Worm (Caenorhabditis elegans) whole organism, L3 larva: ENCODE data around the gene R160.3.
A peak's percentile ranks its signal among the peaks of the same experiment; 100 is the strongest.

Source experiments
- R02D3.7 ChIP-seq: fragments of 150-350 bp; optimal IDR thresholded peaks from 2 replicates; lab custom pipeline; 2014; ENCODE audit warnings: missing biosample characterization, missing genetic modification characterization
- ZK546.5 ChIP-seq: sonication (generic microtip); optimal IDR thresholded peaks from 2 replicates; lab custom pipeline; 2017; ENCODE audit warnings: missing biosample characterization, missing genetic modification characterization
- aly-2 ChIP-seq: fragments of 150-350 bp; optimal IDR thresholded peaks from 2 replicates; lab custom pipeline; 2014; ENCODE audit warnings: missing biosample characterization, missing genetic modification characterization
- ama-1 ChIP-seq: fragments of 150-350 bp; optimal IDR thresholded peaks from 2 replicates; lab custom pipeline; 2018
- ceh-16 ChIP-seq: sonication (generic microtip); optimal IDR thresholded peaks from 2 replicates; lab custom pipeline; 2017; ENCODE audit warnings: missing biosample characterization, missing genetic modification characterization
- ceh-28 ChIP-seq: fragments of 150-350 bp; optimal IDR thresholded peaks from 2 replicates; lab custom pipeline; 2014; ENCODE audit warnings: missing biosample characterization, missing genetic modification reagents, missing genetic modification characterization
- ceh-82 ChIP-seq: fragments of 150-350 bp; optimal IDR thresholded peaks from 2 replicates; lab custom pipeline; 2014; ENCODE audit warnings: missing biosample characterization, missing genetic modification characterization
- ceh-9 ChIP-seq: sonication (generic microtip); optimal IDR thresholded peaks from 2 replicates; lab custom pipeline; 2018; ENCODE audit warnings: missing biosample characterization, missing genetic modification characterization
- daf-12 ChIP-seq: fragments of 150-350 bp; optimal IDR thresholded peaks from 2 replicates; lab custom pipeline; 2014; ENCODE audit warnings: missing biosample characterization, missing genetic modification reagents, missing genetic modification characterization
- egl-27 ChIP-seq: sonication (generic microtip); optimal IDR thresholded peaks from 4 replicates; lab custom pipeline; 2017; ENCODE audit warnings: missing biosample characterization, missing genetic modification reagents, missing genetic modification characterization
- egl-5 ChIP-seq: fragments of 150-350 bp; optimal IDR thresholded peaks from 2 replicates; lab custom pipeline; 2017; ENCODE audit warnings: missing biosample characterization, missing genetic modification reagents, missing genetic modification characterization, inconsistent platforms
- elt-1 ChIP-seq: fragments of 150-350 bp; optimal IDR thresholded peaks from 2 replicates; lab custom pipeline; 2014; ENCODE audit warnings: missing biosample characterization, missing genetic modification characterization
- elt-2 ChIP-seq: sonication (generic microtip); optimal IDR thresholded peaks from 2 replicates; lab custom pipeline; 2016; ENCODE audit warnings: missing genetic modification reagents, mild to moderate bottlenecking, missing genetic modification characterization, missing compliant biosample characterization
- elt-3 ChIP-seq, 3 experiments: fragments of 150-350 bp in 1 of 3; sonication (generic microtip) in 2 of 3; optimal IDR thresholded peaks; 2 replicates in 2 of 3; 4 replicates in 1 of 3; lab custom pipeline; 2014 to 2017; ENCODE audit warnings: missing biosample characterization in 3 of 3, missing genetic modification characterization in 3 of 3
- eor-1 ChIP-seq, 2 experiments: fragments of 150-350 bp; optimal IDR thresholded peaks; 2 replicates each; lab custom pipeline; 2014 to 2018; ENCODE audit warnings: missing biosample characterization in 2 of 2, missing genetic modification characterization in 2 of 2
- fkh-10 ChIP-seq: sonication (generic microtip); optimal IDR thresholded peaks from 2 replicates; lab custom pipeline; 2017; ENCODE audit warnings: missing biosample characterization, missing genetic modification reagents, missing genetic modification characterization
- fkh-2 ChIP-seq: fragments of 150-350 bp; optimal IDR thresholded peaks from 2 replicates; lab custom pipeline; 2014; ENCODE audit warnings: missing biosample characterization, missing genetic modification reagents, missing genetic modification characterization
- jun-1 ChIP-seq: fragments of 150-350 bp; optimal IDR thresholded peaks from 2 replicates; lab custom pipeline; 2014; ENCODE audit warnings: missing biosample characterization, missing genetic modification reagents, missing genetic modification characterization
- lin-15B ChIP-seq: fragments of 150-350 bp; optimal IDR thresholded peaks from 2 replicates; lab custom pipeline; 2014; ENCODE audit warnings: missing biosample characterization, missing genetic modification characterization
- lin-39 ChIP-seq: fragments of 150-350 bp; optimal IDR thresholded peaks from 2 replicates; lab custom pipeline; 2018; ENCODE audit warnings: missing biosample characterization, missing genetic modification reagents, missing genetic modification characterization
- lsy-12 ChIP-seq: sonication (generic microtip); optimal IDR thresholded peaks from 2 replicates; lab custom pipeline; 2016; ENCODE audit warnings: mild to moderate bottlenecking, missing genetic modification characterization, missing compliant biosample characterization
- mdl-1 ChIP-seq: fragments of 150-350 bp; optimal IDR thresholded peaks from 2 replicates; lab custom pipeline; 2014; ENCODE audit warnings: missing biosample characterization, missing genetic modification characterization
- nhr-11 ChIP-seq: fragments of 150-350 bp; optimal IDR thresholded peaks from 2 replicates; lab custom pipeline; 2014; ENCODE audit warnings: missing biosample characterization, missing genetic modification characterization
- nhr-12 ChIP-seq: fragments of 150-350 bp; optimal IDR thresholded peaks from 2 replicates; lab custom pipeline; 2014; ENCODE audit warnings: missing biosample characterization, missing genetic modification characterization
- nhr-237 ChIP-seq: fragments of 150-350 bp; optimal IDR thresholded peaks from 2 replicates; lab custom pipeline; 2014; ENCODE audit warnings: missing biosample characterization, missing genetic modification characterization
- nhr-25 ChIP-seq: sonication (generic microtip); optimal IDR thresholded peaks from 2 replicates; lab custom pipeline; 2017; ENCODE audit warnings: missing biosample characterization, missing genetic modification characterization
- nhr-28 ChIP-seq: fragments of 150-350 bp; optimal IDR thresholded peaks from 2 replicates; lab custom pipeline; 2014; ENCODE audit warnings: missing biosample characterization, missing genetic modification characterization
- nhr-76 ChIP-seq: fragments of 150-350 bp; sonication (generic microtip); optimal IDR thresholded peaks from 5 replicates; lab custom pipeline; 2014; ENCODE audit warnings: missing biosample characterization, missing genetic modification characterization
- nhr-77 ChIP-seq: fragments of 150-350 bp; optimal IDR thresholded peaks from 2 replicates; lab custom pipeline; 2014; ENCODE audit warnings: missing biosample characterization, missing genetic modification characterization
- sea-2 ChIP-seq: fragments of 150-350 bp; sonication (generic microtip); optimal IDR thresholded peaks from 4 replicates; lab custom pipeline; 2014; ENCODE audit warnings: missing biosample characterization, missing genetic modification reagents, missing genetic modification characterization
- skn-1 ChIP-seq: fragments of 150-350 bp; optimal IDR thresholded peaks from 2 replicates; lab custom pipeline; 2014; ENCODE audit warnings: missing biosample characterization, missing genetic modification characterization
- snpc-4 ChIP-seq: fragments of 150-350 bp; optimal IDR thresholded peaks from 2 replicates; lab custom pipeline; 2014; ENCODE audit warnings: missing biosample characterization, missing genetic modification characterization
- unc-39 ChIP-seq: sonication (generic microtip); optimal IDR thresholded peaks from 4 replicates; lab custom pipeline; 2017; ENCODE audit warnings: missing biosample characterization, missing genetic modification characterization
- zag-1 ChIP-seq: fragments of 150-350 bp; optimal IDR thresholded peaks from 2 replicates; lab custom pipeline; 2014; ENCODE audit warnings: missing biosample characterization, missing genetic modification characterization
- ztf-11 ChIP-seq: fragments of 150-350 bp; optimal IDR thresholded peaks from 2 replicates; lab custom pipeline; 2014; ENCODE audit warnings: missing biosample characterization, missing genetic modification characterization

R160.3 gene

DNA sequence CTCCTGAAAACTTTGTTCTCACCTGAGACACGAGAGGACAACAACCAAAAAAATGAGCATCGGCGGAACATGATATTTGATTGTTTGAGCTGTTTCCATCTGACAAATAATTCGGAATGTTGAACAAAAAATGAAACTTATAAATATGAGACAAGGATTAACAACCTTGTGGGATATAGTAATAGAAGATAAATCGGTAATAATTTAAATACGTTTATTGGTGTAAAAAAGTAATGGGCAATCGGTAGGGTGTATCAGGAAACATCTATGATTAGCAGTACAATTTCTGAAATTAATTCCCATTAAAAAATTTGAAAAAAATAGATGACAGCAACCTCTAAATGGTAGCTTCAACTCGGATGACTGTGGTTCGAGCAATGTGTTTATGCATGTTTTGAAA lies 1.3 kb upstream of the R160.3 start, which contains the start of gene R160.10:
TSS of gene R160.10 (minus strand) at position 101 of the 400 bp plus-strand sequence.
- TF ChIP-seq nhr-25 (tag; lab: Kevin White, UChicago) (no peak), lsy-12 (tag; lab: Kevin White, UChicago) (no peak), ceh-9 (tag; lab: Kevin White, UChicago) (no peak), fkh-2 (tag; lab: Kevin White, UChicago) (no peak), R02D3.7 (no peak), egl-27 (tag; lab: Kevin White, UChicago) (no peak), skn-1 (tag; lab: Kevin White, UChicago) (no peak), elt-1 (tag; lab: Kevin White, UChicago) (no peak), nhr-11 (tag; lab: Kevin White, UChicago) (no peak), nhr-12 (tag; lab: Kevin White, UChicago) (no peak), nhr-237 (tag; lab: Kevin White, UChicago) (no peak), ceh-82 (tag; lab: Kevin White, UChicago) (no peak), unc-39 (no peak)

- TF ChIP-seq eor-1 (tag; optimal IDR thresholded peaks at IDR 0.05; lab: Kevin White, UChicago) (no peak), lsy-12 (tag; lab: Kevin White, UChicago) (no peak), nhr-76 (tag; lab: Kevin White, UChicago) (no peak), mdl-1 (no peak), elt-3 (tag; optimal IDR thresholded peaks at IDR 0.05; lab: Kevin White, UChicago) (no peak), elt-1 (tag; lab: Kevin White, UChicago) (no peak), egl-5 (tag; lab: Kevin White, UChicago) (no peak), nhr-11 (tag; lab: Kevin White, UChicago) (no peak), lin-39 (tag; lab: Kevin White, UChicago) (no peak), ceh-28 (tag; lab: Kevin White, UChicago) (no peak), ceh-16 (tag; lab: Kevin White, UChicago) (no peak), ceh-82 (tag; lab: Kevin White, UChicago) (no peak), jun-1 (tag; lab: Kevin White, UChicago) (no peak), ama-1 (lab: Kevin White, UChicago) (no peak), nhr-77 (tag; lab: Kevin White, UChicago) (no peak), snpc-4 (no peak), ZK546.5 (tag; lab: Kevin White, UChicago) (no peak), lin-15B (tag; lab: Kevin White, UChicago) (no peak), nhr-237 (tag; lab: Kevin White, UChicago) (no peak), aly-2 (tag; lab: Kevin White, UChicago) (no peak)
These were observed 1.3 kb downstream of the R160.3 start, which contains the start of gene F14H12.8 for ce11 chrX:4364877-4365276. TSS of gene F14H12.8 (minus strand) at chrX:4364977.

DNA sequence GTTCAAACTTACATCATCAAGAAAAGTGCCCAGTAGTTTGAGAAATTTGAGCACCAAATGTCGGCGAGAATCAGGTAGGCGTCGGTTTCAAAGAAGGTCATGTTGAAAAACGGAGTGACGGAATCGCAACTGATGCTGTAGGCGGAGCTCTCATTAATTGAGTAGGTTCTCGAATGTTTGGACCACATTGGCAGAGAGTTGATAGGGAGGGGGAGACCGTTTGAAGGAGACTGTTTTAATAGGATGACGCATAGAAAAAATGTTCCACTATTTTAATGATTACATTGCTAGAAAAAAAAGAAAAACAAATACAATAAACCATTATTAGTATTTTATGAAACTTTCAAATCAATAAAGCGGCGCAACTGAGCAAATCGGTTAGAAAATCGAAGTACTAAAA lies 2.9 kb downstream of the R160.3 start, which contains the start of gene F14H12.17:
TSS of gene F14H12.17 (minus strand) at position 101 of the 400 bp plus-strand sequence.
- no peak for TF ChIP-seq skn-1 (tag; lab: Kevin White, UChicago)
- no peak for TF ChIP-seq nhr-12 (tag; lab: Kevin White, UChicago)
- TF ChIP-seq, all 47 proteins: peak for 0

DNA sequence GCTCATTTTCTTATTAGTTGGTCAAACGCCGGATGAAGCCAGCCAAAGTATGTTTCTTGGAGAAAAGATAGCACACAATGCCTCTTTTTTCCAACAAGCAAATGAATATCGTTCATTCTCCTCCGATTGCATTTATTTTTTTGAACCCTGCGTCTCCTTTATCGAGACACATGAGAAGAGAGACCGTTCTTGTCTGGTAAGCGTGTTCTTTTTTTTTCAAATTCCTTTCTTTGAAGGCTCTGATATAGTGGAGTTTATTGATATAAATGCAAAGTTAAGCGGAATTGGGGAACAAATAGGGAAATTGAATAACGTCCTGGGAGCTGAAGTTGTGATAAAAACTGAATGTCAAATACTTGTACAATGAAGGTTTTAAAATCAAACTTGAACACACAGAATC lies 3.6 kb downstream of the R160.3 start, which contains the start of gene F14H12.7:
TSS of gene F14H12.7 (minus strand) at position 101 of the 400 bp plus-strand sequence.
- TF ChIP-seq nhr-77 (tag; lab: Kevin White, UChicago) (no peak), lin-39 (tag; lab: Kevin White, UChicago) (no peak), mdl-1 (no peak), nhr-76 (tag; lab: Kevin White, UChicago) (no peak), fkh-10 (GFP tag; lab: Kevin White, UChicago) (no peak), nhr-28 (tag; lab: Kevin White, UChicago) (no peak), jun-1 (tag; lab: Kevin White, UChicago) (no peak), fkh-2 (tag; lab: Kevin White, UChicago) (no peak), unc-39 (no peak)

- no peak for TF ChIP-seq snpc-4
- peak; percentile 61 for TF ChIP-seq elt-2 (tag; lab: Kevin White, UChicago)
These were observed 7.1 kb downstream of the R160.3 start for ce11 chrX:4359030-4359429.

ce11 chrX:4357467-4357866 lies 8.7 kb downstream of the R160.3 start, which contains the start of gene F14H12.6:
TSS of gene F14H12.6 (minus strand) at chrX:4357567.
- TF ChIP-seq eor-1 (tag; optimal IDR thresholded peaks at IDR 0.05; lab: Kevin White, UChicago) = no peak
- TF ChIP-seq nhr-12 (tag; lab: Kevin White, UChicago) = no peak
- TF ChIP-seq elt-1 (tag; lab: Kevin White, UChicago) = no peak
- TF ChIP-seq egl-27 (tag; lab: Kevin White, UChicago) = no peak
- TF ChIP-seq fkh-2 (tag; lab: Kevin White, UChicago) = no peak
- TF ChIP-seq lsy-12 (tag; lab: Kevin White, UChicago) = no peak
- TF ChIP-seq nhr-237 (tag; lab: Kevin White, UChicago) = no peak
- no peak for TF ChIP-seq ceh-28 (tag; lab: Kevin White, UChicago)
- TF ChIP-seq lin-39 (tag; lab: Kevin White, UChicago) = no peak
- TF ChIP-seq nhr-11 (tag; lab: Kevin White, UChicago) = no peak
- TF ChIP-seq sea-2 (GFP tag; lab: Kevin White, UChicago) = no peak
- no peak for TF ChIP-seq zag-1 (tag; lab: Kevin White, UChicago)
- TF ChIP-seq skn-1 (tag; lab: Kevin White, UChicago) = no peak
- TF ChIP-seq daf-12 (tag; lab: Kevin White, UChicago) = no peak
- no peak for TF ChIP-seq ztf-11 (tag; lab: Kevin White, UChicago)
- TF ChIP-seq nhr-25 (tag; lab: Kevin White, UChicago) = no peak
- no peak for TF ChIP-seq elt-3 (tag; optimal IDR thresholded peaks at IDR 0.05; lab: Kevin White, UChicago)
- TF ChIP-seq mdl-1 = no peak
- TF ChIP-seq, all 47 proteins: peak for 0
